Worm (Caenorhabditis elegans) whole organism, late embryonic: Measurements from ENCODE around the gene fbxa-106.
"Not testable (repeated sequence)": the region's sequence is repeated elsewhere in the genome, so short reads cannot be mapped to it uniquely, and the experiment has no call there.

Experiments
- C38D4.7 ChIP-seq: fragments of 200-800 bp; sonication (Bioruptor generic); optimal IDR thresholded peaks from 2 replicates; lab custom pipeline; 2018; ENCODE audit warnings: mild to moderate bottlenecking, missing genetic modification characterization, moderate library complexity, missing compliant biosample characterization
- Y22D7AL.16 ChIP-seq: sonication (generic microtip); optimal IDR thresholded peaks from 2 replicates; lab custom pipeline; 2016; ENCODE audit warnings: missing genetic modification characterization, missing compliant biosample characterization
- ceh-34 ChIP-seq: sonication (generic microtip); optimal IDR thresholded peaks from 2 replicates; lab custom pipeline; 2016; ENCODE audit warnings: mild to moderate bottlenecking, missing genetic modification characterization, missing compliant biosample characterization
- ceh-45 ChIP-seq: fragments of 200-800 bp; sonication (Bioruptor generic); IDR thresholded peaks from 2 replicates; pipeline ENCODE4 v1.3.6; 2022; ENCODE audit warnings: missing genetic modification reagents, missing genetic modification characterization, missing compliant biosample characterization
- ceh-48 ChIP-seq: sonication (generic microtip); optimal IDR thresholded peaks from 2 replicates; lab custom pipeline; 2016; ENCODE audit warnings: missing genetic modification characterization, inconsistent platforms, missing compliant biosample characterization
- ceh-6 ChIP-seq: fragments of 200-800 bp; sonication (Bioruptor generic); optimal IDR thresholded peaks from 2 replicates; lab custom pipeline; 2018; ENCODE audit warnings: mild to moderate bottlenecking, missing genetic modification characterization, missing compliant biosample characterization
- ets-4 ChIP-seq: sonication (generic microtip); optimal IDR thresholded peaks from 2 replicates; lab custom pipeline; 2016; ENCODE audit warnings: missing genetic modification characterization, missing compliant biosample characterization
- eyg-1 ChIP-seq: sonication (generic microtip); optimal IDR thresholded peaks from 2 replicates; lab custom pipeline; 2016; ENCODE audit warnings: missing genotype, missing genetic modification characterization, missing compliant biosample characterization
- hlh-30 ChIP-seq: sonication (generic microtip); optimal IDR thresholded peaks from 2 replicates; lab custom pipeline; 2017; ENCODE audit warnings: antibody characterized with exemption, missing genetic modification characterization, missing compliant biosample characterization; ENCODE audit not compliant: insufficient read depth
- hlh-8 ChIP-seq: sonication (generic microtip); optimal IDR thresholded peaks from 2 replicates; lab custom pipeline; 2016; ENCODE audit warnings: missing genotype, missing genetic modification characterization, missing compliant biosample characterization
- lin-11 ChIP-seq: fragments of 200-800 bp; sonication (Bioruptor generic); optimal IDR thresholded peaks from 2 replicates; lab custom pipeline; 2018; ENCODE audit warnings: mild to moderate bottlenecking, missing genetic modification characterization, missing compliant biosample characterization
- madf-2 ChIP-seq: sonication (generic microtip); optimal IDR thresholded peaks from 2 replicates; lab custom pipeline; 2017; ENCODE audit warnings: missing genetic modification characterization, missing compliant biosample characterization
- nhr-11 ChIP-seq: fragments of 150-350 bp; optimal IDR thresholded peaks from 2 replicates; lab custom pipeline; 2014; ENCODE audit warnings: missing biosample characterization, missing genetic modification characterization
- pha-4 ChIP-seq: fragments of 150-350 bp; optimal IDR thresholded peaks from 2 replicates; lab custom pipeline; 2018; ENCODE audit warnings: missing biosample characterization, missing genetic modification reagents, missing genetic modification characterization
- sox-2 ChIP-seq: fragments of 200-800 bp; sonication (Bioruptor generic); IDR thresholded peaks from 2 replicates; pipeline ENCODE4 v1.3.6; 2022; ENCODE audit warnings: missing genetic modification reagents, missing genetic modification characterization, missing compliant biosample characterization
- ttx-3 ChIP-seq: sonication (generic microtip); optimal IDR thresholded peaks from 2 replicates; lab custom pipeline; 2016; ENCODE audit warnings: missing genetic modification reagents, missing genetic modification characterization, missing compliant biosample characterization

The fbxa-106 gene

DNA sequence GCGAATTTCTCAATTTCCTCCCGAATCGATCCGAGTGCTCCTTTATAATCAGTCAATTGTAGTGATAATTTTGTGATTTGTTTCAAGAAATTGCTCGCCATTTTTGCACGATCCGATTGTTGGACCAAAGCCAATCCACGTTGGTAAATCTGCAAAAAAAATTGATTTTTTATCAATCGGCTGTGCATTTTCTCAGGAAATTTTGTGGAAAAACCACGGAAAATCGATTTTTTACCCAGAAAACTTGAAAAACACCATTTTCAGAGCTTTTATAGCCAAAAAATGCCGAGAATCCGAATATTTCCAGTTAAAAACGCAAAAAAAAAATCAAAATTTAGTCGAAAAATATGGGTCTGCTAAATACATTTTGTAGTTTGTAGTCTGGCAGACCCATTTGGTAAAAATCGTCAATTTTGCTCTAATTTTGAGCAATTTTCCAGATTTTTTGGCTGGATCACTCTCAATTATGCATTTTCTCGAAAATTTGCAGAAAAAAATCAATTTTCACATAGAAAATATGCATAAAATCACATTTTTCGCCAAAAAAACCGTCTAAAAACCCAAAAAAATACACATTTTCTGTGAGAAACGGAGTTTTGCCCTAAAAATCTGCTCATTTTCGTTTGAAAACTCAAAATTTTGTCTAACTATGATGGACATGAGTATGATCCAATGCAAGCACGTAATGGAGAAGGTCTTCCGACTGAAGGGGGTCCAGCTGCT, 29.5 kb downstream of the fbxa-106 start, which contains the start of the genes Y59A8B.25 and ebp-3:
Y59A8B.25 (minus strand) TSS at position 101 of the 723 bp plus-strand sequence.
ebp-3 (plus strand) TSS at position 673 of the 723 bp plus-strand sequence.
- TF ChIP-seq lin-11 (tag; lab: Kevin White, UChicago); hlh-30; ceh-48 (tag; lab: Kevin White, UChicago): not testable (repeated sequence)

DNA sequence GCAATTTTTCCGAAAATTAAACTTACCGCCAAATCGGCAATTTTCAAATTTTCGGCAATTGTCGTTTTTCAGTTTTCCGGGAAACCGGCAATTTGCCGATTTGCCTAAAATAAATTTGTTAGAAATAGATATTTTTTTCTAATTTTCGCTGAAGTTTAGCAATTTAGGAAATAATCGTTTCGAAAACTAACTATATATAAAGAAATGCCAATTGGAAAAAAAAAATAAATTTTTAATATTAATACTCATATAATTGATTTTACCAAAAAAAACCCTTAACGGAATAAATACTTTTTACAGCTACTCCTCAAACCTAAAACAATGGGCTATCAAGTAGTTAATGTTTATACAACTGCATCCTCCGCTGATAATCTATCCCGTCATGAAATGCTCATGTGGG, 41.7 kb downstream of the fbxa-106 start, which contains the start of gene ebp-1:
ebp-1 (plus strand) TSS at position 301 of the 400 bp plus-strand sequence.
- no peak for TF ChIP-seq C38D4.7 (GFP tag; lab: Kevin White, UChicago)
- no peak for TF ChIP-seq ets-4 (tag; lab: Kevin White, UChicago)
- no peak for TF ChIP-seq madf-2 (tag; lab: Kevin White, UChicago)
- no peak for TF ChIP-seq sox-2
- TF ChIP-seq ceh-45 (GFP tag; lab: Robert Waterston, UW), result no peak
- no peak for TF ChIP-seq Y22D7AL.16
- no peak for TF ChIP-seq ceh-6 (GFP tag; lab: Kevin White, UChicago)
- TF ChIP-seq pha-4 (tag; lab: Kevin White, UChicago), result no peak
- no peak for TF ChIP-seq lin-11 (tag; lab: Kevin White, UChicago)
- no peak for TF ChIP-seq ceh-34 (tag; lab: Kevin White, UChicago)
- no peak for TF ChIP-seq eyg-1 (tag; lab: Kevin White, UChicago)
- TF ChIP-seq hlh-8 (tag; lab: Kevin White, UChicago), result no peak
- TF ChIP-seq ttx-3 (tag; lab: Kevin White, UChicago), result no peak
- no peak for TF ChIP-seq nhr-11 (tag; lab: Kevin White, UChicago)
- TF ChIP-seq, all 69 proteins: peak for 0
